Fruit fly (Drosophila melanogaster): ENCODE data around the gene CG3808.

The CG3808 gene

dm6 chr3L:19032676-19033075 is 32.3 kb upstream of the CG3808 start:
- TF ChIP-seq HLH4C (GFP tag; IDR thresholded peaks at IDR 0.05; ENCODE audit: partially characterized antibody) (no peak), toy (GFP tag; IDR thresholded peaks at IDR 0.05) (no peak), cg (GFP tag; optimal IDR thresholded peaks at IDR 0.05) (peak; percentile 40), Xrp1 (GFP tag; IDR thresholded peaks at IDR 0.05) (no peak), CG10321 (GFP tag; IDR thresholded peaks at IDR 0.05) (no peak), lab (GFP tag; optimal IDR thresholded peaks at IDR 0.05) (peak; percentile 2), CG16815 (GFP tag; optimal IDR thresholded peaks at IDR 0.05) (no peak), CG2712 (tag; optimal IDR thresholded peaks at IDR 0.05) (no peak), Stat92E (GFP tag; optimal IDR thresholded peaks at IDR 0.05) (peak in 1 of 3 experiments; percentile 87), CG10959 (GFP tag; IDR thresholded peaks at IDR 0.05) (no peak), CG7786 (GFP tag; optimal IDR thresholded peaks at IDR 0.05) (no peak), Dek (tag; optimal IDR thresholded peaks at IDR 0.05) (no peak), vvl (GFP tag; IDR thresholded peaks at IDR 0.05) (no peak), Bteb2 (GFP tag; optimal IDR thresholded peaks at IDR 0.05) (no peak), Aef1 (GFP tag; IDR thresholded peaks at IDR 0.05) (no peak), CG7556 (GFP tag; optimal IDR thresholded peaks at IDR 0.05) (no peak), kni (GFP tag; optimal IDR thresholded peaks at IDR 0.05) (peak; percentile 55), BEAF-32 (GFP tag; optimal IDR thresholded peaks at IDR 0.05) (no peak)

dm6 chr3L:19031858-19032257 is 31.4 kb upstream of the CG3808 start:
- TF ChIP-seq hth (optimal IDR thresholded peaks at IDR 0.05): peak; percentile 11
- peak; percentile 43 for TF ChIP-seq CG15479 (GFP tag; optimal IDR thresholded peaks at IDR 0.05)
- peak; percentile 48 for TF ChIP-seq zen (tag; optimal IDR thresholded peaks at IDR 0.05)
- no peak for TF ChIP-seq CG9876 (GFP tag; optimal IDR thresholded peaks at IDR 0.05)
- peak; percentile 58 for TF ChIP-seq cad (GFP tag; optimal IDR thresholded peaks at IDR 0.05)
- TF ChIP-seq twi (tag; optimal IDR thresholded peaks at IDR 0.05): peak; percentile 59
- no peak for TF ChIP-seq CG11560 (tag; IDR thresholded peaks at IDR 0.05)
- peak; percentile 63 for TF ChIP-seq D (optimal IDR thresholded peaks at IDR 0.05)
- no peak for TF ChIP-seq D (GFP tag; optimal IDR thresholded peaks at IDR 0.05)

DNA sequence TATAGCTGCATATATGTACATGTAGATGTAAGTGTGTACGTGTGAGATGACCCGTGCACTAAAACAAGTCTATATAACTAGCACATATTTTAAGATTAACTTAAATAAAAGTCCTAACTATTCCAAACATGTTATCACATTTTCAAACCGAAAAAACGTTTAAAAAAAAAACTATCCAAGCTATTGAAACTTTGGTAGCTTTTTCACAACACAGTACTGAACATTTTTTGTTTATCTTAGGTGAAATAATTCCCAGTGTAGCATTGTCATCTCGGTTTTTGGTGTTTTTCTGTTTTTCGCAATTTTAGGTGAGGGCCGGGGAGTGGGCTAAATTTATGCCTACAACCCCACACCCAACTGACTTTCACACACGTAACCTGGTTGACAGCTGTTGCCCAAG is 26.8 kb upstream of the CG3808 start:
- no peak for TF ChIP-seq CG1233 (GFP tag; optimal IDR thresholded peaks at IDR 0.05)
- peak; percentile 23 for TF ChIP-seq CG18599 (GFP tag; optimal IDR thresholded peaks at IDR 0.05)
- TF ChIP-seq PHDP (tag; optimal IDR thresholded peaks at IDR 0.05): peak; percentile 25
- no peak for TF ChIP-seq Bdp1 (GFP tag; optimal IDR thresholded peaks at IDR 0.05)
- no peak for TF ChIP-seq gsb-n (tag; optimal IDR thresholded peaks at IDR 0.05)
- TF ChIP-seq NK7.1 (GFP tag; optimal IDR thresholded peaks at IDR 0.05): no peak
- no peak for TF ChIP-seq zen2 (GFP tag; IDR thresholded peaks at IDR 0.05; ENCODE audit: partially characterized antibody)
- TF ChIP-seq CG4730 (GFP tag; IDR thresholded peaks at IDR 0.05): no peak
- TF ChIP-seq gem (tag; optimal IDR thresholded peaks at IDR 0.05): peak; percentile 57
- TF ChIP-seq CG6272 (GFP tag; IDR thresholded peaks at IDR 0.05): no peak
- no peak for TF ChIP-seq ken (GFP tag; IDR thresholded peaks at IDR 0.05)
- no peak for TF ChIP-seq CG9437 (GFP tag; optimal IDR thresholded peaks at IDR 0.05)
- TF ChIP-seq MESR4 (GFP tag; optimal IDR thresholded peaks at IDR 0.05): no peak
- TF ChIP-seq CG30431 (GFP tag; optimal IDR thresholded peaks at IDR 0.05): no peak
- no peak for TF ChIP-seq lola (GFP tag; optimal IDR thresholded peaks at IDR 0.05)
- TF ChIP-seq CG42726 (GFP tag; IDR thresholded peaks at IDR 0.05; ENCODE audit: partially characterized antibody): no peak
- TF ChIP-seq CG7357 (GFP tag; IDR thresholded peaks at IDR 0.05): peak; percentile 12; the same call in 1 of the 3 replicates
- no peak for TF ChIP-seq CG10979 (tag; optimal IDR thresholded peaks at IDR 0.05)
- TF ChIP-seq Hand (GFP tag; optimal IDR thresholded peaks at IDR 0.05): no peak
- TF ChIP-seq grau (tag; optimal IDR thresholded peaks at IDR 0.05): no peak
- no peak for TF ChIP-seq fd3F (GFP tag; optimal IDR thresholded peaks at IDR 0.05)
- no peak for TF ChIP-seq CG14014 (GFP tag; IDR thresholded peaks at IDR 0.05)
- TF ChIP-seq phol (tag; optimal IDR thresholded peaks at IDR 0.05): peak; percentile 39
- no peak for TF ChIP-seq hth (optimal IDR thresholded peaks at IDR 0.05)
